Worm (Caenorhabditis elegans) whole organism, late embryonic: ENCODE data around the gene F35D2.2.
A peak's percentile ranks its signal among the peaks of the same experiment; 100 is the strongest.

Experiments
- C08G9.2 ChIP-seq: sonication (generic microtip); optimal IDR thresholded peaks from 2 replicates; lab custom pipeline; 2016; ENCODE audit warnings: mild to moderate bottlenecking, missing genetic modification characterization, moderate library complexity, missing compliant biosample characterization
- K09A11.1 ChIP-seq: sonication (generic microtip); optimal IDR thresholded peaks from 2 replicates; lab custom pipeline; 2017; ENCODE audit warnings: antibody characterized with exemption, mild to moderate bottlenecking, missing genetic modification characterization, missing compliant biosample characterization; ENCODE audit not compliant: insufficient read depth
- T23F11.4 ChIP-seq: fragments of 200-800 bp; sonication (Bioruptor generic); optimal IDR thresholded peaks from 2 replicates; lab custom pipeline; 2018; ENCODE audit warnings: mild to moderate bottlenecking, missing genetic modification characterization, missing compliant biosample characterization
- Y22D7AL.16 ChIP-seq: sonication (generic microtip); optimal IDR thresholded peaks from 2 replicates; lab custom pipeline; 2016; ENCODE audit warnings: missing genetic modification characterization, missing compliant biosample characterization
- ahr-1 ChIP-seq: sonication (generic microtip); optimal IDR thresholded peaks from 2 replicates; lab custom pipeline; 2016; ENCODE audit warnings: missing genetic modification characterization, missing compliant biosample characterization
- ceh-14 ChIP-seq: sonication (generic microtip); optimal IDR thresholded peaks from 2 replicates; lab custom pipeline; 2016; ENCODE audit warnings: missing genotype, missing genetic modification characterization, missing compliant biosample characterization
- ceh-19 ChIP-seq: fragments of 200-800 bp; sonication (Bioruptor generic); optimal IDR thresholded peaks from 2 replicates; lab custom pipeline; 2018; ENCODE audit warnings: mild to moderate bottlenecking, missing genetic modification characterization, missing compliant biosample characterization
- ceh-2 ChIP-seq: sonication (generic microtip); optimal IDR thresholded peaks from 2 replicates; lab custom pipeline; 2016; ENCODE audit warnings: missing genotype, missing genetic modification characterization, missing compliant biosample characterization
- ceh-31 ChIP-seq: sonication (generic microtip); optimal IDR thresholded peaks from 2 replicates; lab custom pipeline; 2016; ENCODE audit warnings: missing genetic modification characterization, missing compliant biosample characterization
- ceh-45 ChIP-seq: fragments of 200-800 bp; sonication (Bioruptor generic); IDR thresholded peaks from 2 replicates; pipeline ENCODE4 v1.3.6; 2022; ENCODE audit warnings: missing genetic modification reagents, missing genetic modification characterization, missing compliant biosample characterization
- ceh-48 ChIP-seq: sonication (generic microtip); optimal IDR thresholded peaks from 2 replicates; lab custom pipeline; 2016; ENCODE audit warnings: missing genetic modification characterization, inconsistent platforms, missing compliant biosample characterization
- ceh-6 ChIP-seq: fragments of 200-800 bp; sonication (Bioruptor generic); optimal IDR thresholded peaks from 2 replicates; lab custom pipeline; 2018; ENCODE audit warnings: mild to moderate bottlenecking, missing genetic modification characterization, missing compliant biosample characterization
- ceh-9 ChIP-seq: sonication (generic microtip); optimal IDR thresholded peaks from 2 replicates; lab custom pipeline; 2016; ENCODE audit warnings: mild to moderate bottlenecking, missing genetic modification characterization, inconsistent platforms, missing compliant biosample characterization
- dmd-4 ChIP-seq: sonication (generic microtip); optimal IDR thresholded peaks from 2 replicates; lab custom pipeline; 2016; ENCODE audit warnings: borderline replicate concordance, missing genetic modification characterization, missing compliant biosample characterization
- elt-2 ChIP-seq: sonication (generic microtip); optimal IDR thresholded peaks from 2 replicates; lab custom pipeline; 2016; ENCODE audit warnings: missing genetic modification reagents, missing genetic modification characterization, missing compliant biosample characterization
- elt-4 ChIP-seq: sonication (generic microtip); optimal IDR thresholded peaks from 2 replicates; lab custom pipeline; 2016; ENCODE audit warnings: missing genetic modification characterization, missing compliant biosample characterization
- fax-1 ChIP-seq: sonication (generic microtip); optimal IDR thresholded peaks from 2 replicates; lab custom pipeline; 2016; ENCODE audit warnings: missing genotype, missing genetic modification characterization, missing compliant biosample characterization
- fkh-6 ChIP-seq: sonication (generic microtip); optimal IDR thresholded peaks from 2 replicates; lab custom pipeline; 2016; ENCODE audit warnings: missing genetic modification characterization, missing compliant biosample characterization
- gmeb-2 ChIP-seq: sonication (generic microtip); optimal IDR thresholded peaks from 2 replicates; lab custom pipeline; 2016; ENCODE audit warnings: missing genetic modification characterization, inconsistent platforms, missing compliant biosample characterization
- hlh-13 ChIP-seq: fragments of 200-800 bp; sonication (Bioruptor generic); optimal IDR thresholded peaks from 2 replicates; lab custom pipeline; 2018; ENCODE audit warnings: mild to moderate bottlenecking, missing genetic modification characterization, missing compliant biosample characterization
- hlh-15 ChIP-seq: sonication (generic microtip); optimal IDR thresholded peaks from 2 replicates; lab custom pipeline; 2016; ENCODE audit warnings: missing genetic modification characterization, missing compliant biosample characterization
- hlh-30 ChIP-seq: sonication (generic microtip); optimal IDR thresholded peaks from 2 replicates; lab custom pipeline; 2017; ENCODE audit warnings: antibody characterized with exemption, missing genetic modification characterization, missing compliant biosample characterization; ENCODE audit not compliant: insufficient read depth
- hlh-6 ChIP-seq: sonication (generic microtip); optimal IDR thresholded peaks from 2 replicates; lab custom pipeline; 2016; ENCODE audit warnings: missing genotype, missing genetic modification characterization, missing compliant biosample characterization
- lin-11 ChIP-seq: fragments of 200-800 bp; sonication (Bioruptor generic); optimal IDR thresholded peaks from 2 replicates; lab custom pipeline; 2018; ENCODE audit warnings: mild to moderate bottlenecking, missing genetic modification characterization, missing compliant biosample characterization
- mec-3 ChIP-seq: sonication (generic microtip); optimal IDR thresholded peaks from 2 replicates; lab custom pipeline; 2016; ENCODE audit warnings: borderline replicate concordance, missing genetic modification characterization, missing compliant biosample characterization
- nfya-1 ChIP-seq: sonication (generic microtip); optimal IDR thresholded peaks from 2 replicates; lab custom pipeline; 2017; ENCODE audit warnings: missing genetic modification characterization, mild to moderate bottlenecking, missing compliant biosample characterization, antibody characterized with exemption, moderate library complexity
- nhr-232 ChIP-seq: sonication (generic microtip); optimal IDR thresholded peaks from 2 replicates; lab custom pipeline; 2016; ENCODE audit warnings: missing genetic modification characterization, missing compliant biosample characterization
- pax-1 ChIP-seq: fragments of 150-350 bp; optimal IDR thresholded peaks from 2 replicates; lab custom pipeline; 2014; ENCODE audit warnings: missing biosample characterization, missing genetic modification characterization
- pha-2 ChIP-seq: sonication (generic microtip); optimal IDR thresholded peaks from 2 replicates; lab custom pipeline; 2017; ENCODE audit warnings: mild to moderate bottlenecking, missing genetic modification characterization, missing compliant biosample characterization
- pha-4 ChIP-seq: fragments of 150-350 bp; optimal IDR thresholded peaks from 2 replicates; lab custom pipeline; 2018; ENCODE audit warnings: missing biosample characterization, missing genetic modification reagents, missing genetic modification characterization
- ref-2 ChIP-seq: sonication (generic microtip); optimal IDR thresholded peaks from 2 replicates; lab custom pipeline; 2016; ENCODE audit warnings: missing genetic modification characterization, missing compliant biosample characterization
- sdc-2 ChIP-seq: sonication (generic microtip); optimal IDR thresholded peaks from 2 replicates; lab custom pipeline; 2016; ENCODE audit warnings: missing genotype, missing genetic modification characterization, missing compliant biosample characterization
- sox-2 ChIP-seq: fragments of 200-800 bp; sonication (Bioruptor generic); IDR thresholded peaks from 2 replicates; pipeline ENCODE4 v1.3.6; 2022; ENCODE audit warnings: missing genetic modification reagents, missing genetic modification characterization, missing compliant biosample characterization
- sox-4 ChIP-seq: sonication (generic microtip); optimal IDR thresholded peaks from 2 replicates; lab custom pipeline; 2017; ENCODE audit warnings: mild to moderate bottlenecking, missing genetic modification characterization, inconsistent platforms, missing compliant biosample characterization
- syd-9 ChIP-seq: sonication (generic microtip); optimal IDR thresholded peaks from 2 replicates; lab custom pipeline; 2016; ENCODE audit warnings: mild to moderate bottlenecking, missing genetic modification characterization, moderate library complexity, missing compliant biosample characterization
- unc-42 ChIP-seq: sonication (generic microtip); optimal IDR thresholded peaks from 2 replicates; lab custom pipeline; 2016; ENCODE audit warnings: missing genotype, missing genetic modification characterization, missing compliant biosample characterization
- unc-55 ChIP-seq: sonication (generic microtip); optimal IDR thresholded peaks from 2 replicates; lab custom pipeline; 2017; ENCODE audit warnings: missing biosample characterization, missing genetic modification reagents, missing genetic modification characterization
- zip-5 ChIP-seq: sonication (generic microtip); optimal IDR thresholded peaks from 2 replicates; lab custom pipeline; 2016; ENCODE audit warnings: missing genetic modification characterization, missing compliant biosample characterization
- ztf-16 ChIP-seq: sonication (generic microtip); optimal IDR thresholded peaks from 2 replicates; lab custom pipeline; 2017; ENCODE audit warnings: missing genetic modification characterization, missing compliant biosample characterization

Gene F35D2.2

DNA sequence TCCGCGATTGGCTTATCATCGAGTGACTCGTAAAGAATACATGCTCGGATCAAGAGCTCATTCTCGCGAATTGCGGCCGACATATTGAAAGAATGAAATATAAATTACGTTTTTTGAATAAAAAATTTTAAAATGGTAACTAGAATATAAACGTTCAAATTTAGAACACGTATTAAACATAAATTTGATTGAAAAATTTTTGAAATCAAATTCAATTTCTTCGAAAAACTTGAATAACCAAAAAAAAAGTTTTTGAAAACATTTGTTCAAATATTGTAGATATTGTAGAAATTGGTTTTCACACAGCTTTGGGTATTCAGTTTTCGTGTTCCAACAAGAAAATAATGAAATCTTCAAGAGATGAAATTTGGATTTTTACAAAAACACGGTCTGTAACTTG lies 26.2 kb upstream of the F35D2.2 start, which contains the start of gene fbxa-224:
Gene fbxa-224 (minus strand): TSS at position 101 of the 400 bp plus-strand sequence.
- TF ChIP-seq gmeb-2 = no peak
- no peak for TF ChIP-seq pha-4 (tag; lab: Kevin White, UChicago)
- no peak for TF ChIP-seq zip-5 (tag; lab: Kevin White, UChicago)
- TF ChIP-seq elt-4 (tag; lab: Kevin White, UChicago) = no peak
- no peak for TF ChIP-seq ceh-2 (tag; lab: Kevin White, UChicago)
- no peak for TF ChIP-seq ceh-14
- no peak for TF ChIP-seq C08G9.2
- no peak for TF ChIP-seq Y22D7AL.16 (tag; lab: Kevin White, UChicago)
- TF ChIP-seq fkh-6 (tag; lab: Kevin White, UChicago) = no peak
- TF ChIP-seq unc-42 (tag; lab: Kevin White, UChicago) = no peak
- TF ChIP-seq ref-2 = no peak
- no peak for TF ChIP-seq pax-1 (tag; lab: Kevin White, UChicago)

DNA sequence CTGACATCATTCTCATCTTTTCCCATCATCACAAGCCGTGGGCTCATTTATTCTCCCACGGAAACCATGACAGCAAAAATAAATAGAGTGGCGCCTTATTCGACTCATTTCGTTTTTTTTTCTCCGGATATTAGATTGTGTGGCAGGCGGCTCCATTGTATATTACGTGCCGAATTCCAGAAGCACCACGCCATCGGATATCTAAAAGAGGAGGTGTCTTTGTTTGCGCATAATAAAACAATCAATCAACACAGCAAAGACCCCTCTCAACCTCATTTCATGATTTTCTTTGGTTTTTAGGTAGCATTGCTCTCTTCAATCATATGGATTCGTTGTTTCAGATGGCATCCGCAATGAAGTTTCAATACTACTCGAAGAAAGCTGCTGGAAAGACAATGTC lies 25.2 kb upstream of the F35D2.2 start, which contains the start of gene tph-1:
Gene tph-1 (plus strand): TSS at position 301 of the 400 bp plus-strand sequence.
- TF ChIP-seq hlh-30 (tag; lab: Kevin White, UChicago) (no peak), ceh-19 (GFP tag; lab: Kevin White, UChicago) (no peak), dmd-4 (tag; lab: Kevin White, UChicago) (no peak), T23F11.4 (GFP tag; lab: Kevin White, UChicago) (no peak), zip-5 (tag; lab: Kevin White, UChicago) (no peak), pha-2 (tag; lab: Kevin White, UChicago) (no peak), sdc-2 (tag; lab: Kevin White, UChicago) (no peak), unc-55 (GFP tag; lab: Kevin White, UChicago) (no peak), ceh-45 (no peak), hlh-15 (tag; lab: Kevin White, UChicago) (no peak), ceh-6 (GFP tag; lab: Kevin White, UChicago) (no peak), nhr-232 (tag; lab: Kevin White, UChicago) (no peak), unc-42 (tag; lab: Kevin White, UChicago) (no peak), ceh-9 (no peak), lin-11 (tag; lab: Kevin White, UChicago) (no peak), Y22D7AL.16 (tag; lab: Kevin White, UChicago) (no peak), hlh-6 (tag; lab: Kevin White, UChicago) (no peak)
- TF ChIP-seq, all 69 proteins: peak for 0

DNA sequence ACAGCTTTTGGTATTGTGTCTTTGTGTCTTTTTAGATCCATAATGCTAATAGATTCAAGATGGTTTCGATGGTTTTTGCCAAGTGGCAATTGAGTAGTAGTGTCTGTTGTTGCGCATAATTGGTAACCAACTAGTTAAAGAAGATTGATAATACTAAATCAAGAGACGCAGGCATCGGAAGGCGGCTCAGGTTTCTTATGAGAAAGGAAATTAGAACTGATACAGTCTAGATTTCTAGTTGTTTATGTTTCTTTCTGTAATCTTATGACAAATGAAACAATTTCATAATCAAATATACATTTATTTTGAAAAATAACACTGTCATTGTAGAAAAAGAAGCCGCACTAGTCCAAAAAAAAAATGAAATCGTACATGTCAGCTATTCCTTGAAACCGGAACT lies 20.4 kb upstream of the F35D2.2 start, which contains the start of gene ZK1290.10:
Gene ZK1290.10 (minus strand): TSS at position 101 of the 400 bp plus-strand sequence.
- TF ChIP-seq nfya-1 (tag; lab: Kevin White, UChicago) = no peak
- TF ChIP-seq sox-4 (tag; lab: Kevin White, UChicago) = no peak
- no peak for TF ChIP-seq ceh-31 (tag; lab: Kevin White, UChicago)
- no peak for TF ChIP-seq pha-4 (tag; lab: Kevin White, UChicago)
- no peak for TF ChIP-seq pax-1 (tag; lab: Kevin White, UChicago)
- TF ChIP-seq ceh-48 (tag; lab: Kevin White, UChicago) = no peak
- no peak for TF ChIP-seq fax-1
- TF ChIP-seq zip-5 (tag; lab: Kevin White, UChicago) = no peak
- no peak for TF ChIP-seq K09A11.1 (tag; lab: Kevin White, UChicago)
- no peak for TF ChIP-seq dmd-4 (tag; lab: Kevin White, UChicago)
- TF ChIP-seq fkh-6 (tag; lab: Kevin White, UChicago) = no peak
- no peak for TF ChIP-seq hlh-13
- TF ChIP-seq pha-2 (tag; lab: Kevin White, UChicago) = no peak
- no peak for TF ChIP-seq C08G9.2
- TF ChIP-seq mec-3 (tag; lab: Kevin White, UChicago) = no peak
- no peak for TF ChIP-seq T23F11.4 (GFP tag; lab: Kevin White, UChicago)

DNA sequence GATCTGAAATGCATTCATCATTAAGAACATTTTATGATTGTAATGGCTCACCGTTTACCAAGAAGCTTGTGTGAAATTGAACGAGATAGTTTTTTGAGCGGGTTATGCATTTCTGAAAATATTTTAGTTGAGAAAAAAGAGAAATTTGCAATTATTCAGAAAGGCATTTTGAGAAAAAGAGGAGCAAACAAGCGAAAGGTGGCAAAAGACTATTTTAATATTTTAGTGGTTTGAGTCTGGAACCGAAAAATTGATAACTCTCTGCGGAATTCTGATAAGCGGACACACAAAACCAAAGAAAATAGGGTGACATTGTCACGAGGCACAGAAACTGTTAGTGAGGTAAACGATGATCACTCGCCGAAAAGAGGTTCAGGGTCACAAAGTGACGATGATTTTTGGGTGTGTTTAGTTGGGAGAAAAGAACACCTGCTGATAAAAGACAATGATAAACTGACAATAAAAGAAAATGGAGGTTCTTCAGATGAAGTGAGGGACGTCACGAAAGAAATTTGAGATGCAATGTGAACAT lies 19.5 kb upstream of the F35D2.2 start:
- TF ChIP-seq sox-4 (tag; lab: Kevin White, UChicago) = no peak
- no peak for TF ChIP-seq sox-2 (GFP tag; lab: Robert Waterston, UW)
- TF ChIP-seq ahr-1 (tag; lab: Kevin White, UChicago) = no peak
- TF ChIP-seq syd-9 (tag; lab: Kevin White, UChicago) = no peak
- no peak for TF ChIP-seq ztf-16 (tag; lab: Kevin White, UChicago)
- TF ChIP-seq elt-2 (tag; lab: Kevin White, UChicago) = peak; percentile 32
